Fruit fly (Drosophila melanogaster) whole organism, embryonic: ENCODE results near the gene CG5225.

ENCODE experiments used
- Aef1 ChIP-seq: fragments of 200-800 bp; sonication (Bioruptor generic); IDR thresholded peaks from 3 replicates; pipeline ENCODE4 v1.3.6; 2022; ENCODE audit warnings: missing biosample characterization, missing genetic modification characterization
- Antp ChIP-seq: fragments of 200-800 bp; sonication (Bioruptor generic); optimal IDR thresholded peaks from 3 replicates; lab custom pipeline; 2016; ENCODE audit warnings: missing biosample characterization, missing genetic modification characterization
- Blimp-1 ChIP-seq: fragments of 200-800 bp; sonication (Bioruptor generic); optimal IDR thresholded peaks from 3 replicates; lab custom pipeline; 2018; ENCODE audit warnings: missing biosample characterization, missing genetic modification characterization, mild to moderate bottlenecking, moderate library complexity, missing genetic modification reagents
- CG10431 ChIP-seq: fragments of 200-800 bp; sonication (Bioruptor generic); optimal IDR thresholded peaks from 3 replicates; lab custom pipeline; 2018; ENCODE audit warnings: missing biosample characterization, mild to moderate bottlenecking, missing genetic modification characterization
- CG10959 ChIP-seq: fragments of 200-800 bp; sonication (Bioruptor generic); IDR thresholded peaks from 2 replicates; pipeline ENCODE4 v1.3.6; 2022; ENCODE audit warnings: missing biosample characterization, missing genetic modification characterization
- CG11093 ChIP-seq: fragments of 200-800 bp; sonication (Bioruptor generic); IDR thresholded peaks from 3 replicates; pipeline ENCODE4 v1.3.6; 2022; ENCODE audit warnings: missing biosample characterization, missing genetic modification characterization
- CG11398 ChIP-seq: fragments of 200-800 bp; sonication (Bioruptor generic); optimal IDR thresholded peaks from 2 replicates; lab custom pipeline; 2016; ENCODE audit warnings: missing biosample characterization, missing genetic modification characterization
- CG12299 ChIP-seq: fragments of 200-800 bp; sonication (Bioruptor generic); optimal IDR thresholded peaks from 2 replicates; lab custom pipeline; 2018; ENCODE audit warnings: missing biosample characterization, mild to moderate bottlenecking, missing genetic modification characterization
- CG12744 ChIP-seq: fragments of 200-800 bp; sonication (Bioruptor generic); optimal IDR thresholded peaks from 2 replicates; lab custom pipeline; 2016; ENCODE audit warnings: missing biosample characterization, missing genetic modification characterization
- CG13894 ChIP-seq: fragments of 200-800 bp; sonication (Bioruptor generic); optimal IDR thresholded peaks from 3 replicates; lab custom pipeline; 2018; ENCODE audit warnings: missing biosample characterization, mild to moderate bottlenecking, missing genetic modification characterization, moderate library complexity
- CG14667 ChIP-seq: fragments of 200-800 bp; sonication (Bioruptor generic); IDR thresholded peaks from 2 replicates; pipeline ENCODE4 v1.3.6; 2022; ENCODE audit warnings: missing biosample characterization, missing genetic modification characterization
- CG15269 ChIP-seq: fragments of 200-800 bp; sonication (Bioruptor generic); optimal IDR thresholded peaks from 2 replicates; lab custom pipeline; 2018; ENCODE audit warnings: missing biosample characterization, mild to moderate bottlenecking, missing genetic modification characterization, moderate library complexity
- CG15601 ChIP-seq: fragments of 200-800 bp; sonication (Bioruptor generic); optimal IDR thresholded peaks from 3 replicates; lab custom pipeline; 2019; ENCODE audit warnings: missing biosample characterization, mild to moderate bottlenecking, missing genetic modification characterization, moderate library complexity
- CG1602 ChIP-seq: fragments of 200-800 bp; sonication (Bioruptor generic); optimal IDR thresholded peaks from 3 replicates; lab custom pipeline; 2016; ENCODE audit warnings: missing biosample characterization, missing genetic modification characterization
- CG17186 ChIP-seq: fragments of 200-800 bp; sonication (Bioruptor generic); optimal IDR thresholded peaks from 3 replicates; lab custom pipeline; 2017; ENCODE audit warnings: missing biosample characterization, missing genetic modification reagents, missing genetic modification characterization
- CG18764 ChIP-seq: fragments of 200-800 bp; sonication (Bioruptor generic); optimal IDR thresholded peaks from 3 replicates; lab custom pipeline; 2016; ENCODE audit warnings: missing biosample characterization, missing genetic modification characterization
- CG3163 ChIP-seq: fragments of 200-800 bp; sonication (Bioruptor generic); optimal IDR thresholded peaks from 3 replicates; lab custom pipeline; 2016; ENCODE audit warnings: missing biosample characterization, missing genetic modification characterization
- CG4820 ChIP-seq: fragments of 200-800 bp; sonication (Bioruptor generic); optimal IDR thresholded peaks from 3 replicates; lab custom pipeline; 2016; ENCODE audit warnings: missing biosample characterization, missing genetic modification characterization
- CG5953 ChIP-seq: fragments of 200-800 bp; sonication (Bioruptor generic); IDR thresholded peaks from 2 replicates; pipeline ENCODE4 v1.3.6; 2022; ENCODE audit warnings: missing biosample characterization, missing genetic modification characterization
- CG6854 ChIP-seq: fragments of 200-800 bp; sonication (Bioruptor generic); optimal IDR thresholded peaks from 3 replicates; lab custom pipeline; 2017; ENCODE audit warnings: missing biosample characterization, mild to moderate bottlenecking, missing genetic modification characterization
- CG7963 ChIP-seq: fragments of 200-800 bp; sonication (Bioruptor generic); IDR thresholded peaks from 3 replicates; pipeline ENCODE4 v1.3.6; 2022; ENCODE audit warnings: missing biosample characterization, missing genetic modification characterization; ENCODE audit not compliant: partially characterized antibody
- CG9437 ChIP-seq: fragments of 200-800 bp; sonication (Bioruptor generic); optimal IDR thresholded peaks from 2 replicates; lab custom pipeline; 2018; ENCODE audit warnings: missing biosample characterization, mild to moderate bottlenecking, missing genetic modification characterization
- Chrac-16 ChIP-seq: fragments of 200-800 bp; sonication (Bioruptor generic); optimal IDR thresholded peaks from 3 replicates; lab custom pipeline; 2016; ENCODE audit warnings: missing biosample characterization, missing genetic modification characterization
- Dbx ChIP-seq: fragments of 200-800 bp; sonication (Bioruptor generic); IDR thresholded peaks from 3 replicates; pipeline ENCODE4 v1.3.6; 2022; ENCODE audit warnings: missing biosample characterization, missing genetic modification characterization
- E2f2 ChIP-seq: fragments of 200-800 bp; sonication (Bioruptor generic); IDR thresholded peaks from 2 replicates; pipeline ENCODE4 v1.3.6; 2022; ENCODE audit warnings: missing biosample characterization, missing genetic modification characterization
- Med ChIP-seq: fragments of 200-800 bp; sonication (Bioruptor generic); peaks from one replicate; lab custom pipeline; 2016; ENCODE audit warnings: missing biosample characterization, missing genetic modification characterization, mild to moderate bottlenecking, inconsistent platforms, moderate library complexity
- Nf-YA ChIP-seq: fragments of 200-800 bp; sonication (Bioruptor generic); IDR thresholded peaks from 2 replicates; pipeline ENCODE4 v1.3.6; 2022; ENCODE audit warnings: missing biosample characterization, missing genetic modification characterization
- Ptx1 ChIP-seq: fragments of 200-800 bp; sonication (Bioruptor generic); IDR thresholded peaks from 2 replicates; pipeline ENCODE4 v1.3.6; 2022; ENCODE audit warnings: missing biosample characterization, missing genetic modification characterization
- al ChIP-seq: fragments of 200-800 bp; sonication (Bioruptor generic); IDR thresholded peaks from 2 replicates; pipeline ENCODE4 v1.3.6; 2022; ENCODE audit warnings: missing biosample characterization, missing genetic modification characterization
- amos ChIP-seq: fragments of 200-800 bp; sonication (Bioruptor generic); IDR thresholded peaks from 2 replicates; pipeline ENCODE4 v1.3.6; 2022; ENCODE audit warnings: missing biosample characterization, missing genetic modification characterization; ENCODE audit not compliant: partially characterized antibody
- bowl ChIP-seq: fragments of 200-800 bp; sonication (Bioruptor generic); IDR thresholded peaks from 2 replicates; pipeline ENCODE4 v1.3.6; 2022; ENCODE audit warnings: missing biosample characterization, missing genetic modification characterization
- cato ChIP-seq: fragments of 200-800 bp; sonication (Bioruptor generic); optimal IDR thresholded peaks from 2 replicates; lab custom pipeline; 2016; ENCODE audit warnings: missing biosample characterization, missing genetic modification characterization, borderline replicate concordance
- danr ChIP-seq: fragments of 200-800 bp; sonication (Bioruptor generic); IDR thresholded peaks from 2 replicates; pipeline ENCODE4 v1.3.6; 2022; ENCODE audit warnings: missing biosample characterization, missing genetic modification characterization
- eyg ChIP-seq: fragments of 200-800 bp; sonication (Bioruptor generic); optimal IDR thresholded peaks from 3 replicates; lab custom pipeline; 2016; ENCODE audit warnings: missing biosample characterization, missing genetic modification characterization
- fd102C ChIP-seq: fragments of 200-800 bp; sonication (Bioruptor generic); optimal IDR thresholded peaks from 2 replicates; lab custom pipeline; 2018; ENCODE audit warnings: missing biosample characterization, mild to moderate bottlenecking, missing genetic modification characterization, moderate library complexity
- fru ChIP-seq: fragments of >200 bp; optimal IDR thresholded peaks from 2 replicates; lab custom pipeline; 2017
- grau ChIP-seq: fragments of 200-800 bp; optimal IDR thresholded peaks from 3 replicates; lab custom pipeline; 2019; ENCODE audit warnings: missing biosample characterization, mild to moderate bottlenecking, missing genetic modification characterization, moderate library complexity
- gt ChIP-seq: fragments of 200-800 bp; sonication (Bioruptor generic); IDR thresholded peaks from 2 replicates; pipeline ENCODE4 v1.3.6; 2022; ENCODE audit warnings: missing biosample characterization, missing genetic modification characterization
- h ChIP-seq: fragments of >200 bp; optimal IDR thresholded peaks from 2 replicates; lab custom pipeline; 2017
- kay ChIP-seq: fragments of 200-800 bp; sonication (Bioruptor generic); optimal IDR thresholded peaks from 2 replicates; lab custom pipeline; 2016; ENCODE audit warnings: missing biosample characterization, missing genetic modification characterization
- onecut ChIP-seq: fragments of 200-800 bp; sonication (Bioruptor generic); IDR thresholded peaks from 2 replicates; pipeline ENCODE4 v1.3.6; 2022; ENCODE audit warnings: missing biosample characterization, missing genetic modification characterization
- pfk ChIP-seq: fragments of 200-800 bp; sonication (Bioruptor generic); optimal IDR thresholded peaks from 2 replicates; lab custom pipeline; 2018; ENCODE audit warnings: missing biosample characterization, mild to moderate bottlenecking, missing genetic modification characterization, moderate library complexity
- pum ChIP-seq: fragments of 200-800 bp; sonication (Bioruptor generic); optimal IDR thresholded peaks from 2 replicates; lab custom pipeline; 2016; ENCODE audit warnings: missing biosample characterization, missing genetic modification characterization
- salm ChIP-seq: fragments of 200-800 bp; sonication (Bioruptor generic); optimal IDR thresholded peaks from 2 replicates; lab custom pipeline; 2018; ENCODE audit warnings: missing biosample characterization, mild to moderate bottlenecking, missing genetic modification characterization
- scrt ChIP-seq: fragments of 200-800 bp; sonication (Bioruptor generic); optimal IDR thresholded peaks from 2 replicates; lab custom pipeline; 2018; ENCODE audit warnings: missing biosample characterization, mild to moderate bottlenecking, missing genetic modification characterization, moderate library complexity
- sug ChIP-seq: fragments of 200-800 bp; optimal IDR thresholded peaks from 2 replicates; lab custom pipeline; 2019; ENCODE audit warnings: missing biosample characterization, mild to moderate bottlenecking, missing genetic modification characterization, moderate library complexity
- trem ChIP-seq: fragments of 200-800 bp; optimal IDR thresholded peaks from 3 replicates; lab custom pipeline; 2019; ENCODE audit warnings: missing biosample characterization, mild to moderate bottlenecking, missing genetic modification characterization, moderate library complexity
- tup ChIP-seq: fragments of 200-800 bp; sonication (Bioruptor generic); optimal IDR thresholded peaks from 2 replicates; lab custom pipeline; 2016; ENCODE audit warnings: missing biosample characterization, mild to moderate bottlenecking, missing genetic modification characterization, moderate library complexity
- tx ChIP-seq: fragments of 200-800 bp; sonication (Bioruptor generic); optimal IDR thresholded peaks from 2 replicates; lab custom pipeline; 2016; ENCODE audit warnings: missing biosample characterization, missing genetic modification characterization
- zf30C ChIP-seq: fragments of 200-800 bp; sonication (Bioruptor generic); optimal IDR thresholded peaks from 3 replicates; lab custom pipeline; 2018; ENCODE audit warnings: missing biosample characterization, mild to moderate bottlenecking, missing genetic modification characterization

Gene CG5225

DNA sequence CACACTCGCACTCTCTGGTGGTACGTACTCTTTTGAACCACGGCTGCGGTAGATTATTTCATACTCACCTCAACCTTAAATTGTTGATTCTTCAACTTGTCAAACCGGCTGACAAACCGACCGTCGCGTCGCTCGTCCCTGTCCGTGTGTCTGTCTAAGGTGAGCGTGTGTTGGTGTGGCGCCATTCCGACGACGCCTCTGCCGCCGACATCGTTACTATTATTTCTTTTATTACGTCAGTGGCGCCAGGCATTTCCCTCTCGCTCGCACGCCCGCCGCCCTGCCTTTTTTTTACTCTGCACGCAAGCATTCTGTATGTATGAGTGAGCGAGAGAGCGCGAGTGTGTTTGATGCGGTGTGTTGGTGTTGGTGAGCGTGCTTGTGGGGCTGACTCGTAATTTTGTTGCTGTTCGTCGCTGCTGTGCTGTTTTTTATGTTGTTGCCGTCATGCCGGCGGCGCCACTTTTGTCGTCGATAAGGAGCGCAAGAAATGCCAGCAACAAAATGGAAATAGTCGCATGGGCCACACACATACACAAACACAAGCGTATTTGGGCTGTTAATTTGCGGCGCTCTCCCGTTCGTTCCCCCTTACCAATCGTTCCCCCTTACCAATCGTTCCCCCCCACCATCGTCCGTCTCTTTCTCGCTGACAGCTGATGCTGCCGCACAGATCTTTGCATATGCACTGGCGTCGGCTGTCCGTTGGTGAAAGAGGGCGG is 27.9 kb downstream of the CG5225 start (continued):
- TF ChIP-seq h (lab: Kevin White, UChicago) = no peak
- peak; percentile 33; the same call in 1 of the 2 replicates for TF ChIP-seq E2f2
- TF ChIP-seq CG4820 (GFP tag; lab: Kevin White, UChicago) = no peak
- TF ChIP-seq pum (GFP tag; lab: Kevin White, UChicago) = peak; percentile 11
- TF ChIP-seq CG15601 (tag; lab: Kevin White, UChicago) = no peak
- TF ChIP-seq CG14667 = 0 out of 2 replicates have a peak, but pooled peaks have one; percentile 6
- TF ChIP-seq tup (GFP tag; lab: Kevin White, UChicago) = no peak
- no peak for TF ChIP-seq Antp
- TF ChIP-seq CG3163 (GFP tag; lab: Kevin White, UChicago) = peak; percentile 31
- peak; percentile 33 for TF ChIP-seq zf30C (GFP tag; lab: Kevin White, UChicago)
- no peak for TF ChIP-seq CG10959
- TF ChIP-seq Dbx (GFP tag; lab: Robert Waterston, UW) = peak; percentile 64; the same call in 2 of the 3 replicates
- no peak for TF ChIP-seq al
- TF ChIP-seq Chrac-16 (GFP tag; lab: Kevin White, UChicago) = no peak
- peak; percentile 11; the same call in 1 of the 2 replicates for TF ChIP-seq bowl
- peak; percentile 99 for TF ChIP-seq Med
- no peak for TF ChIP-seq fru
- TF ChIP-seq Blimp-1 (GFP tag; lab: Kevin White, UChicago) = peak; percentile 2
- no peak for TF ChIP-seq Nf-YA
- TF ChIP-seq CG11093 = no peak
- TF ChIP-seq CG12744 (GFP tag; lab: Kevin White, UChicago) = no peak
- TF ChIP-seq amos = no peak; the same call in 1 of the 2 replicates
- peak; percentile 87 for TF ChIP-seq sug (tag; lab: Kevin White, UChicago)
- peak; percentile 77 for TF ChIP-seq scrt (GFP tag; lab: Kevin White, UChicago)
- no peak for TF ChIP-seq trem (tag; lab: Kevin White, UChicago)
- peak; percentile 13 for TF ChIP-seq salm (tag; lab: Kevin White, UChicago)
- TF ChIP-seq CG12299 = peak; percentile 45
- no peak for TF ChIP-seq fd102C (GFP tag; lab: Kevin White, UChicago)
- TF ChIP-seq Aef1 (GFP tag; lab: Robert Waterston, UW) = peak; percentile 76
- TF ChIP-seq pfk (GFP tag; lab: Kevin White, UChicago) = peak; percentile 96
- no peak for TF ChIP-seq eyg (GFP tag; lab: Kevin White, UChicago)
- TF ChIP-seq CG7963 = no peak
- TF ChIP-seq onecut (GFP tag; lab: Robert Waterston, UW) = peak; percentile 21; the same call in 1 of the 2 replicates
- TF ChIP-seq CG18764 (GFP tag; lab: Kevin White, UChicago) = no peak
- TF ChIP-seq CG11398 (GFP tag; lab: Kevin White, UChicago) = no peak
- no peak for TF ChIP-seq tx (GFP tag; lab: Kevin White, UChicago)
- TF ChIP-seq Ptx1 (GFP tag; lab: Robert Waterston, UW) = no peak
- peak; percentile 24 for TF ChIP-seq grau (tag; lab: Kevin White, UChicago)
- peak; percentile 58 for TF ChIP-seq kay (GFP tag; lab: Kevin White, UChicago)
- TF ChIP-seq CG6854 (GFP tag; lab: Kevin White, UChicago) = no peak
- no peak for TF ChIP-seq CG1602 (GFP tag; lab: Kevin White, UChicago)
- TF ChIP-seq CG9437 (GFP tag; lab: Kevin White, UChicago) = no peak
- no peak for TF ChIP-seq CG10431 (GFP tag; lab: Kevin White, UChicago)
- peak; percentile 74 for TF ChIP-seq CG13894 (tag; lab: Kevin White, UChicago)
- TF ChIP-seq danr (GFP tag; lab: Robert Waterston, UW) = no peak
- TF ChIP-seq gt (GFP tag; lab: Robert Waterston, UW) = peak; percentile 36; the same call in 1 of the 2 replicates
- TF ChIP-seq cato (GFP tag; lab: Kevin White, UChicago) = no peak
- TF ChIP-seq CG5953 (GFP tag; lab: Robert Waterston, UW) = 0 out of 2 replicates have a peak, but pooled peaks have one; percentile 6
- TF ChIP-seq CG17186 = no peak
- TF ChIP-seq CG15269 (tag; lab: Kevin White, UChicago) = peak; percentile 5
